Worm (Caenorhabditis elegans) whole organism, L2 larva: ENCODE data around the gene B0280.17.

ENCODE experiments used
- blmp-1 ChIP-seq: sonication (generic microtip); optimal IDR thresholded peaks from 2 replicates; lab custom pipeline; 2017; ENCODE audit warnings: missing genetic modification characterization, mild to moderate bottlenecking, missing compliant biosample characterization, antibody characterized with exemption, moderate library complexity; ENCODE audit not compliant: insufficient read depth
- fos-1 ChIP-seq: fragments of 150-350 bp; optimal IDR thresholded peaks from 2 replicates; lab custom pipeline; 2014; ENCODE audit warnings: missing biosample characterization, missing genetic modification characterization
- gmeb-1 ChIP-seq: fragments of 150-350 bp; optimal IDR thresholded peaks from 2 replicates; lab custom pipeline; 2014; ENCODE audit warnings: missing biosample characterization, missing genetic modification characterization
- lin-39 ChIP-seq: fragments of 150-350 bp; optimal IDR thresholded peaks from 2 replicates; lab custom pipeline; 2014; ENCODE audit warnings: missing biosample characterization, missing genetic modification reagents, missing genetic modification characterization
- nhr-12 ChIP-seq: fragments of 150-350 bp; optimal IDR thresholded peaks from 2 replicates; lab custom pipeline; 2014; ENCODE audit warnings: missing biosample characterization, missing genetic modification characterization
- ztf-11 ChIP-seq: sonication (generic microtip); optimal IDR thresholded peaks from 2 replicates; lab custom pipeline; 2017; ENCODE audit warnings: missing biosample characterization, missing genetic modification characterization

B0280.17 gene

DNA sequence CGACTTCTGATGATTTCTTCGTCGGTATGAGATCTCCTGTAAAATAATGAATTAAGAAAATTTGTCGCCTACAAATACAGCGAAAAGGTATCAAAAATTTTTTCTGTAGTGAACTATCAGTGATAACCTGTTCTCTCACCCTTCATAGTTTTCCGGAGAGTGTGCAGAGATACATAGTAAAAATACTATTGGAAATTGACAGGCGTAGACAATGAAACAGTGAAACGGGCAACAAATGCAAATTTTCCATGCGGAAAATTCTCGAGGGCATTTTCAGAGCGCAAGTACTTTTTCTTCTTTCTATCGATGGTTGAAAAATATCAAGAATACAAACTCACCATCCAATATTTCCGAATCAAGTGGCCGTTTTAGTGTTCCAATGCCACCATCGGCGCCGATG is 48.7 kb downstream of the B0280.17 start:
- TF ChIP-seq gmeb-1 (tag; lab: Kevin White, UChicago) (peak; percentile 4), blmp-1 (tag; lab: Kevin White, UChicago) (no peak), fos-1 (tag; lab: Kevin White, UChicago) (no peak), nhr-12 (no peak), lin-39 (tag; lab: Kevin White, UChicago) (no peak), ztf-11 (tag; lab: Kevin White, UChicago) (no peak)
